Worm (Caenorhabditis elegans): ENCODE measurements around the gene ZC155.4.

Gene ZC155.4

DNA sequence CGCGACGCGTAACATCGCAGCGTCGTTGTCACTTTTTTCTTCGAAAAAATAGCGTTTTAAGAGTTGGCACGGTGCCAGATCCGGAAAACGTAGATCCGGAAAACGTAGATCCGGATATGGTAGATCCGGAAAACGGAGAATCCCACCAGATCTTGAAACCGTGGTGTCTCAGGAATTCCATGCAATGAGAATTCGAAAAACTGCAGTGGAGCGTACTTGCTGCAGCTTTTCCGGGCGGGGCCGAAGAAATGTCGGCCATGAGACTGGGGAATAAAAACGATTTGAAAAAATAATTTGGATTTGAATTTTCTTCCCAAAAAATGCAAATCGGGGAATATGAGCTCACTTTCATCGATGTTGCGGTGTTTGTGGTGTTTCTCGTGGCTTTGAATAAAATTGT, 42.8 kb downstream of the ZC155.4 start, which contains the start of gene K10D2.5 (continued):
- TF ChIP-seq mdl-1 (tag; optimal IDR thresholded peaks at IDR 0.05): peak in 1 of 2 experiments; percentile 29
- TF ChIP-seq Y105C5A.15 (GFP tag; IDR thresholded peaks at IDR 0.05): peak; percentile 87; the same call in 1 of the 2 replicates
- TF ChIP-seq aly-2 (tag; optimal IDR thresholded peaks at IDR 0.05): no peak
- peak; percentile 83 for TF ChIP-seq egl-43 (GFP tag; IDR thresholded peaks at IDR 0.05)
- peak; percentile 95 for TF ChIP-seq mxl-3 (GFP tag; optimal IDR thresholded peaks at IDR 0.05)
- TF ChIP-seq egl-27 (tag; optimal IDR thresholded peaks at IDR 0.05): no peak
- no peak for TF ChIP-seq nhr-111 (GFP tag; optimal IDR thresholded peaks at IDR 0.05)
- TF ChIP-seq pha-4 (GFP tag; IDR thresholded peaks at IDR 0.05): no peak
- peak; percentile 60 for TF ChIP-seq pha-4 (tag; optimal IDR thresholded peaks at IDR 0.05)

DNA sequence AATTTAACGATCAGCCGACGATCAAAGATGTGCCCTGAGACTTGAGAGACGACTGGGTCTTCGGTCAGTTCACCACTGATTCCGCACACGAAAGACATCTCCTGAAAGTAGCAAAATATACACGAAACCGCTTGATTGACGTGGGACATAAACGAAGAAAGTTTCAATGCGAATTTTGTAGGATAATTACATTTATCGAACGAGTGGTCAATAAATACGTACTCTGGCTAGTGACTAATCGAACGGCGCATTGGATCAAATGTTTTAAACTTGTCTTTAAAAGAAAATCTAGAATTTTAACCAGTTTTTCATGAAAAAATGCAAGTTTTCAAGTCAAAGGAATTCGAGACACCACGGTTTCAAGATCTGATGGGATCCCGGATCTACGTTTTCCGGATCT, 43.3 kb downstream of the ZC155.4 start, which contains the start of gene prp-19:
prp-19 (minus strand) TSS at position 101 of the 400 bp plus-strand sequence.
- peak; percentile 74 for TF ChIP-seq aha-1 (tag)
- TF ChIP-seq spr-3 (GFP tag; optimal IDR thresholded peaks at IDR 0.05): no peak

DNA sequence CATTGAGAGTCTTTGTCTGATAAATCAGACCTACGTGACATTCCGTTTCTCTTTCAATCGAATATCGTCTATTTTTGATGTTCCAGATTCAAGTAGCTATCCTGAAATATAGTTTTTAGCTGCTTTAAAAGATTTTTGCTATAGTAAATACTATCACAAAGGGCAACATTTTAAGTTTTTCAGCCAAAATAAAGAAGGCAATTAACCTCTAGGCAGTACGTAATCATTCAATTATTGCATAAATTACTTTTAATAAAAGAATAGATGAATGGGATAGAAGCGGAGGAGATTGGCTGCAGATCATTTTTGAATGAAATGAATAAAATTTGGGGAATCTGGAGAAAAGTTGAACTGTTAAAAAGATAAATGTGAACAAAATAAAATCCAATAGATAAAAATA, 45.6 kb downstream of the ZC155.4 start, which contains the start of gene ulp-1:
ulp-1 (minus strand) TSS at position 101 of the 400 bp plus-strand sequence.
- TF ChIP-seq F10B5.3 (tag; optimal IDR thresholded peaks at IDR 0.05) (peak; percentile 14), pha-4 (GFP tag; IDR thresholded peaks at IDR 0.05) (no peak), pha-4 (tag; optimal IDR thresholded peaks at IDR 0.05) (no peak), dve-1 (tag; optimal IDR thresholded peaks at IDR 0.05; ENCODE audit: insufficient read depth) (no peak), nhr-102 (tag; optimal IDR thresholded peaks at IDR 0.05) (no peak), unc-62 (GFP tag; optimal IDR thresholded peaks at IDR 0.05 in 1 of 2) (no peak), unc-62 (tag; optimal IDR thresholded peaks at IDR 0.05) (no peak), lin-38 (GFP tag; IDR thresholded peaks at IDR 0.05) (peak; percentile 24; the same call in 1 of the 2 replicates), F26F4.8 (GFP tag; conservative IDR thresholded peaks at IDR 0.05) (no peak), zip-2 (tag; optimal IDR thresholded peaks at IDR 0.05) (no peak)

DNA sequence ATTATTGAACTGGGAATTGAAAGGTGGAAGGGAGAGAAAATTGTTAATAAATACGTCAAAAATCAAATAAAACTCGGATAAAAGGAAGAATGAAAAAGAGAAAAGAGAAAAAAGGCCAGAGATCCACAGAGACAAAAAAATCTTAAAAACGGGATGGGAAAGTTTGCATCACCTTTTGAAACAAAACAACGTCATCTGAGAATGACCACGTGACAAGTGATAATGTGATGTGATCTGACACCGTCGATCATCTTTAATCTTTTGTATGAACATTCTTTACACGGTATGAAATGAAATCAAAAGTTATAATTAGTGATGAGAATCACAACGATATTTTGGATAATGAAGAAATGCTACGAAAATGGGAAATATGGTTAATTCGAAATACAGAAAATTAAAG, 49.5 kb downstream of the ZC155.4 start:
- TF ChIP-seq unc-39 (tag; optimal IDR thresholded peaks at IDR 0.05) (no peak), sdz-12 (GFP tag; optimal IDR thresholded peaks at IDR 0.05) (no peak), dmd-6 (GFP tag; IDR thresholded peaks at IDR 0.05) (no peak), F44E2.7 (GFP tag; IDR thresholded peaks at IDR 0.05) (no peak), mdl-1 (tag; optimal IDR thresholded peaks at IDR 0.05) (peak in 1 of 2 experiments; percentile 4), ama-1 (optimal IDR thresholded peaks at IDR 0.05) (no peak), nhr-10 (tag; optimal IDR thresholded peaks at IDR 0.05) (no peak), nhr-77 (tag; optimal IDR thresholded peaks at IDR 0.05) (peak; percentile 16), unc-130 (GFP tag; optimal IDR thresholded peaks at IDR 0.05) (no peak), hlh-30 (tag; optimal IDR thresholded peaks at IDR 0.05; ENCODE audit: insufficient read depth) (peak; percentile 60), nhr-6 (tag; optimal IDR thresholded peaks at IDR 0.05) (no peak), nhr-28 (tag; optimal IDR thresholded peaks at IDR 0.05) (peak; percentile 29), aly-2 (tag; optimal IDR thresholded peaks at IDR 0.05) (no peak), daf-8 (GFP tag; IDR thresholded peaks at IDR 0.05) (no peak), rbr-2 (tag; optimal IDR thresholded peaks at IDR 0.05) (no peak), lin-13 (GFP tag; optimal IDR thresholded peaks at IDR 0.05) (no peak), zag-1 (tag; optimal IDR thresholded peaks at IDR 0.05) (no peak), nhr-48 (tag; optimal IDR thresholded peaks at IDR 0.05) (no peak), hlh-11 (tag; optimal IDR thresholded peaks at IDR 0.05) (peak; percentile 19), madf-5 (GFP tag; IDR thresholded peaks at IDR 0.05) (no peak), saeg-2 (GFP tag; IDR thresholded peaks at IDR 0.05) (no peak)
